Worm (Caenorhabditis elegans): ENCODE data around the gene K06H6.1.

- TF ChIP-seq jun-1 (tag; optimal IDR thresholded peaks at IDR 0.05) (no peak), nfya-1 (tag; optimal IDR thresholded peaks at IDR 0.05; ENCODE audit: insufficient read depth) (no peak)
Observed at ce11 chrV:562834-563233, 25.1 kb upstream of the K06H6.1 start, which contains the start of gene C14C6.2.

All from whole organism, L3 larva.